Worm (Caenorhabditis elegans) whole organism, mixed stage, embryonic: ENCODE results near the gene str-10.

Experiments
- nhr-12 ChIP-seq: fragments of 150-350 bp; optimal IDR thresholded peaks from 2 replicates; lab custom pipeline; 2014; ENCODE audit warnings: missing biosample characterization, missing genetic modification characterization
- nhr-237 ChIP-seq: fragments of 150-350 bp; optimal IDR thresholded peaks from 2 replicates; lab custom pipeline; 2014; ENCODE audit warnings: missing biosample characterization, missing genetic modification characterization
- nhr-28 ChIP-seq: fragments of 150-350 bp; optimal IDR thresholded peaks from 2 replicates; lab custom pipeline; 2014; ENCODE audit warnings: missing biosample characterization, missing genetic modification characterization
- snpc-4 ChIP-seq: fragments of 150-350 bp; optimal IDR thresholded peaks from 2 replicates; lab custom pipeline; 2014; ENCODE audit warnings: missing biosample characterization, missing genetic modification characterization
- unc-120 ChIP-seq: sonication (generic microtip); optimal IDR thresholded peaks from 2 replicates; lab custom pipeline; 2017; ENCODE audit warnings: missing genetic modification characterization, missing compliant biosample characterization; ENCODE audit not compliant: poor library complexity, severe bottlenecking
- unc-62 ChIP-seq: fragments of 150-350 bp; optimal IDR thresholded peaks from 2 replicates; lab custom pipeline; 2014; ENCODE audit warnings: missing biosample characterization, missing genetic modification reagents, missing genetic modification characterization

DNA sequence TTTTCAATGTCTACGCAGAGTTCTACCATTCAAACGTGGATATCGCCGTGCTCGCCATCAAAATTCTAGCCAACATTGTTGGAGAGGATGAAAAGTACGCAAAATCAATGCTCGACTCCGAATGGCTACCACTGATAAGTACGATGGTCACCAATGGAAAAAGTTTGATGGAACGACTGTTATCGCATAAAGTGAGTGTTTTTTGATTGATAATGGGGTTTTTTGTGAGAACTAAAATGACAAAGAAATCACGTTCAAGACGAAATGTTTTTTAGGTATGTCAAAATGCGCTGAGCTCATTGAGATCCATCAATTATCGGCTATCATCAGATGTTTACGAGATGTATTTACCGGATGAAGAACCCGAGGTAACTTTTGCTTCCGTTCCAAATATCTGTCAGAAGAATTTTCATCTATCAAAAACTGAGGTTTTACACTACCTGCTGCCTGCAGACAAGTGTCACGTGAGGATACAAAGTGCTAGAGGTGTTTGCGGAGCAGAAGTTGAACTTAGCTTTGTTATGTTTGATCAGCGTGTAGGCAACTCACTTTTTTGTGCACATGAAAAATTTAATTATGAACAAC lies 23.8 kb downstream of the str-10 start:
- no peak for TF ChIP-seq unc-62
- no peak for TF ChIP-seq nhr-28 (tag; lab: Kevin White, UChicago)
- no peak for TF ChIP-seq nhr-12 (tag; lab: Kevin White, UChicago)
- TF ChIP-seq nhr-237 = no peak
- TF ChIP-seq unc-120 = no peak
- no peak for TF ChIP-seq snpc-4 (tag; lab: Kevin White, UChicago)
